Fruit fly (Drosophila melanogaster) whole organism, embryonic: Measurements from ENCODE around the gene CG18563.

Experiments
- Antp ChIP-seq: fragments of 200-800 bp; sonication (Bioruptor generic); optimal IDR thresholded peaks from 3 replicates; lab custom pipeline; 2016; ENCODE audit warnings: missing biosample characterization, missing genetic modification characterization
- Atf3 ChIP-seq: fragments of 200-800 bp; sonication (Bioruptor generic); optimal IDR thresholded peaks from 3 replicates; lab custom pipeline; 2016; ENCODE audit warnings: missing biosample characterization, missing genetic modification characterization
- CG10274 ChIP-seq: fragments of 200-800 bp; sonication (Bioruptor generic); optimal IDR thresholded peaks from 3 replicates; lab custom pipeline; 2017; ENCODE audit warnings: missing biosample characterization, mild to moderate bottlenecking, missing genetic modification characterization
- CG10321 ChIP-seq: fragments of 200-800 bp; sonication (Bioruptor generic); IDR thresholded peaks from 2 replicates; pipeline ENCODE4 v1.3.6; 2022; ENCODE audit warnings: missing biosample characterization, missing genetic modification characterization
- CG10565 ChIP-seq: fragments of 200-800 bp; sonication (Bioruptor generic); optimal IDR thresholded peaks from 3 replicates; lab custom pipeline; 2016; ENCODE audit warnings: missing biosample characterization, mild to moderate bottlenecking, missing genetic modification characterization
- CG11085 ChIP-seq: fragments of 200-800 bp; sonication (Bioruptor generic); IDR thresholded peaks from 2 replicates; pipeline ENCODE4 v1.3.6; 2022; ENCODE audit warnings: missing biosample characterization, missing genetic modification characterization
- CG11398 ChIP-seq: fragments of 200-800 bp; sonication (Bioruptor generic); optimal IDR thresholded peaks from 2 replicates; lab custom pipeline; 2016; ENCODE audit warnings: missing biosample characterization, missing genetic modification characterization
- CG11695 ChIP-seq: fragments of 200-800 bp; sonication (Bioruptor generic); IDR thresholded peaks from 3 replicates; pipeline ENCODE4 v1.3.6; 2022; ENCODE audit warnings: missing biosample characterization, missing genetic modification characterization
- CG1233 ChIP-seq: fragments of 200-800 bp; sonication (Bioruptor generic); optimal IDR thresholded peaks from 4 replicates; lab custom pipeline; 2018; ENCODE audit warnings: missing biosample characterization, mild to moderate bottlenecking, missing genetic modification characterization
- CG13287 ChIP-seq: fragments of 200-800 bp; sonication (Bioruptor generic); IDR thresholded peaks from 2 replicates; pipeline ENCODE4 v1.3.6; 2022; ENCODE audit warnings: missing biosample characterization, missing genetic modification characterization; ENCODE audit not compliant: partially characterized antibody
- CG13424 ChIP-seq: fragments of 200-800 bp; sonication (Bioruptor generic); optimal IDR thresholded peaks from 2 replicates; lab custom pipeline; 2019; ENCODE audit warnings: missing biosample characterization, mild to moderate bottlenecking, missing genetic modification characterization, moderate library complexity
- CG17361 ChIP-seq: fragments of 200-800 bp; sonication (Bioruptor generic); IDR thresholded peaks from 3 replicates; pipeline ENCODE4 v1.3.6; 2022; ENCODE audit warnings: missing biosample characterization, missing genetic modification characterization
- CG18476 ChIP-seq: fragments of 200-800 bp; sonication (Bioruptor generic); optimal IDR thresholded peaks from 2 replicates; lab custom pipeline; 2016; ENCODE audit warnings: missing biosample characterization, mild to moderate bottlenecking, missing genetic modification characterization
- CG30020 ChIP-seq: fragments of 200-800 bp; optimal IDR thresholded peaks from 2 replicates; lab custom pipeline; 2019; ENCODE audit warnings: missing biosample characterization, mild to moderate bottlenecking, missing genetic modification characterization, moderate library complexity
- CG32532 ChIP-seq: fragments of 200-800 bp; sonication (Bioruptor generic); IDR thresholded peaks from 2 replicates; pipeline ENCODE4 v1.3.6; 2022; ENCODE audit warnings: missing biosample characterization, missing genetic modification characterization
- CG3281 ChIP-seq: fragments of 200-800 bp; sonication (Bioruptor generic); optimal IDR thresholded peaks from 3 replicates; lab custom pipeline; 2017; ENCODE audit warnings: missing biosample characterization, mild to moderate bottlenecking, missing genetic modification characterization
- CG5245 ChIP-seq: fragments of 200-800 bp; sonication (Bioruptor generic); optimal IDR thresholded peaks from 3 replicates; lab custom pipeline; 2016; ENCODE audit warnings: missing biosample characterization, missing genetic modification characterization
- CG6654 ChIP-seq: fragments of 200-800 bp; sonication (Bioruptor generic); optimal IDR thresholded peaks from 2 replicates; lab custom pipeline; 2017; ENCODE audit warnings: missing biosample characterization, mild to moderate bottlenecking, missing genetic modification characterization
- CG6813 ChIP-seq: fragments of 200-800 bp; sonication (Bioruptor generic); optimal IDR thresholded peaks from 2 replicates; lab custom pipeline; 2017; ENCODE audit warnings: missing biosample characterization, missing genetic modification characterization, mild to moderate bottlenecking, moderate library complexity, missing genetic modification reagents
- CG7271 ChIP-seq: fragments of 200-800 bp; sonication (Bioruptor generic); optimal IDR thresholded peaks from 2 replicates; lab custom pipeline; 2018; ENCODE audit warnings: missing biosample characterization, mild to moderate bottlenecking, missing genetic modification characterization, moderate library complexity
- CG9215 ChIP-seq: fragments of 200-800 bp; sonication (Bioruptor generic); IDR thresholded peaks from 2 replicates; pipeline ENCODE4 v1.3.6; 2022; ENCODE audit warnings: missing biosample characterization, missing genetic modification characterization
- CG9609 ChIP-seq: fragments of 200-800 bp; sonication (Bioruptor generic); optimal IDR thresholded peaks from 3 replicates; lab custom pipeline; 2016; ENCODE audit warnings: missing biosample characterization, missing genetic modification characterization
- D19A ChIP-seq: fragments of 200-800 bp; optimal IDR thresholded peaks from 3 replicates; lab custom pipeline; 2019; ENCODE audit warnings: missing biosample characterization, mild to moderate bottlenecking, missing genetic modification characterization, moderate library complexity
- Dad ChIP-seq: fragments of 200-800 bp; sonication (Bioruptor generic); optimal IDR thresholded peaks from 3 replicates; lab custom pipeline; 2016; ENCODE audit warnings: missing biosample characterization, missing genetic modification characterization
- Dbx ChIP-seq: fragments of 200-800 bp; sonication (Bioruptor generic); IDR thresholded peaks from 3 replicates; pipeline ENCODE4 v1.3.6; 2022; ENCODE audit warnings: missing biosample characterization, missing genetic modification characterization
- Dip3 ChIP-seq: fragments of 200-800 bp; sonication (Bioruptor generic); optimal IDR thresholded peaks from 3 replicates; lab custom pipeline; 2016; ENCODE audit warnings: missing biosample characterization, missing genetic modification characterization
- Ets65A ChIP-seq: fragments of 200-800 bp; sonication (Bioruptor generic); peaks from one replicate; lab custom pipeline; 2016; ENCODE audit warnings: missing biosample characterization, missing genetic modification characterization
- Gsc ChIP-seq: fragments of 200-800 bp; sonication (Bioruptor generic); IDR thresholded peaks from 2 replicates; pipeline ENCODE4 v1.3.6; 2022; ENCODE audit warnings: missing biosample characterization, missing genetic modification characterization
- Hmr ChIP-seq: fragments of 200-800 bp; sonication (Bioruptor generic); optimal IDR thresholded peaks from 3 replicates; lab custom pipeline; 2017; ENCODE audit warnings: mild to moderate bottlenecking, missing biosample characterization, missing genetic modification reagents, missing genetic modification characterization
- MTF-1 ChIP-seq: fragments of 200-800 bp; sonication (Bioruptor generic); optimal IDR thresholded peaks from 2 replicates; lab custom pipeline; 2018; ENCODE audit warnings: missing biosample characterization, mild to moderate bottlenecking, missing genetic modification characterization, borderline replicate concordance
- Rx ChIP-seq: fragments of 200-800 bp; sonication (Bioruptor generic); IDR thresholded peaks from 2 replicates; pipeline ENCODE4 v1.3.6; 2022; ENCODE audit warnings: missing biosample characterization, missing genetic modification characterization
- Six4 ChIP-seq: fragments of 200-800 bp; sonication (Bioruptor generic); optimal IDR thresholded peaks from 2 replicates; lab custom pipeline; 2016; ENCODE audit warnings: missing biosample characterization, missing genetic modification characterization
- Sox102F ChIP-seq: fragments of 200-800 bp; sonication (Bioruptor generic); optimal IDR thresholded peaks from 2 replicates; lab custom pipeline; 2018; ENCODE audit warnings: missing biosample characterization, mild to moderate bottlenecking, missing genetic modification characterization, moderate library complexity
- Trl ChIP-seq, 3 experiments: fragments of >200 bp in 2 of 3; fragments of 200-800 bp in 1 of 3; sonication (Bioruptor generic) in 1 of 3; optimal IDR thresholded peaks; 2 replicates in 1 of 3; 3 replicates in 2 of 3; lab custom pipeline; 2016 to 2017; ENCODE audit warnings: missing biosample characterization in 1 of 3, missing genetic modification characterization in 1 of 3
- Usf ChIP-seq: fragments of 200-800 bp; sonication (Bioruptor generic); optimal IDR thresholded peaks from 2 replicates; lab custom pipeline; 2017; ENCODE audit warnings: missing genotype, missing biosample characterization, missing genetic modification characterization
- cwo ChIP-seq: fragments of 200-800 bp; sonication (Bioruptor generic); optimal IDR thresholded peaks from 3 replicates; lab custom pipeline; 2017; ENCODE audit warnings: missing biosample characterization, missing genetic modification characterization, mild to moderate bottlenecking, moderate library complexity, missing genetic modification reagents
- dm ChIP-seq: fragments of 200-800 bp; sonication (Bioruptor generic); optimal IDR thresholded peaks from 3 replicates; lab custom pipeline; 2016; ENCODE audit warnings: missing biosample characterization, missing genetic modification characterization
- emc ChIP-seq: fragments of 200-800 bp; sonication (Bioruptor generic); optimal IDR thresholded peaks from 2 replicates; lab custom pipeline; 2016; ENCODE audit warnings: missing biosample characterization, missing genetic modification characterization
- ems ChIP-seq: fragments of 200-800 bp; sonication (Bioruptor generic); optimal IDR thresholded peaks from 3 replicates; lab custom pipeline; 2016; ENCODE audit warnings: missing biosample characterization, missing genetic modification characterization
- exex ChIP-seq: fragments of 200-800 bp; sonication (Bioruptor generic); optimal IDR thresholded peaks from 4 replicates; lab custom pipeline; 2018; ENCODE audit warnings: missing biosample characterization, mild to moderate bottlenecking, missing genetic modification characterization, moderate library complexity
- fd102C ChIP-seq: fragments of 200-800 bp; sonication (Bioruptor generic); optimal IDR thresholded peaks from 2 replicates; lab custom pipeline; 2018; ENCODE audit warnings: missing biosample characterization, mild to moderate bottlenecking, missing genetic modification characterization, moderate library complexity
- hkb ChIP-seq, 2 experiments: fragments of 200-800 bp in 1 of 2; fragments of >200 bp in 1 of 2; sonication (Bioruptor generic) in 1 of 2; IDR thresholded peaks in 1 of 2; optimal IDR thresholded peaks in 1 of 2; 2 replicates each; pipeline versions ENCODE4 v1.3.6 to Lab custom; 2017 to 2022; ENCODE audit warnings: missing biosample characterization in 1 of 2, missing genetic modification characterization in 1 of 2
- nau ChIP-seq: fragments of 200-800 bp; sonication (Bioruptor generic); optimal IDR thresholded peaks from 3 replicates; lab custom pipeline; 2017; ENCODE audit warnings: missing biosample characterization, mild to moderate bottlenecking, missing genetic modification characterization, missing genetic modification reagents
- org-1 ChIP-seq: fragments of 200-800 bp; sonication (Bioruptor generic); optimal IDR thresholded peaks from 2 replicates; lab custom pipeline; 2017; ENCODE audit warnings: missing biosample characterization, missing genetic modification characterization
- pnt ChIP-seq: fragments of 200-800 bp; sonication (Bioruptor generic); optimal IDR thresholded peaks from 3 replicates; lab custom pipeline; 2016; ENCODE audit warnings: missing biosample characterization, missing genetic modification characterization
- pros ChIP-seq: fragments of 200-800 bp; sonication (Bioruptor generic); optimal IDR thresholded peaks from 3 replicates; lab custom pipeline; 2019; ENCODE audit warnings: missing biosample characterization, mild to moderate bottlenecking, missing genetic modification characterization, moderate library complexity
- tx ChIP-seq: fragments of 200-800 bp; sonication (Bioruptor generic); optimal IDR thresholded peaks from 2 replicates; lab custom pipeline; 2016; ENCODE audit warnings: missing biosample characterization, missing genetic modification characterization
- unpg ChIP-seq: fragments of 200-800 bp; sonication (Bioruptor generic); optimal IDR thresholded peaks from 3 replicates; lab custom pipeline; 2018; ENCODE audit warnings: missing biosample characterization, mild to moderate bottlenecking, missing genetic modification characterization, moderate library complexity
- vvl ChIP-seq: fragments of 200-800 bp; sonication (Bioruptor generic); IDR thresholded peaks from 2 replicates; pipeline ENCODE4 v1.3.6; 2022; ENCODE audit warnings: missing biosample characterization, missing genetic modification characterization
- zen ChIP-seq: fragments of 200-800 bp; sonication (Bioruptor generic); optimal IDR thresholded peaks from 3 replicates; lab custom pipeline; 2018; ENCODE audit warnings: missing biosample characterization, mild to moderate bottlenecking, missing genetic modification characterization, moderate library complexity

The CG18563 gene

dm6 chr2L:17410358-17410757 is 47.5 kb downstream of the CG18563 start, which contains the start of the genes Polr2J and CG15141 (continued):
- TF ChIP-seq CG7271 (tag; lab: Kevin White, UChicago) (peak; percentile 78), dm (GFP tag; lab: Kevin White, UChicago) (peak; percentile 69), pnt (GFP tag; lab: Kevin White, UChicago) (peak; percentile 51), org-1 (GFP tag; lab: Kevin White, UChicago) (peak; percentile 19), Dbx (GFP tag; lab: Robert Waterston, UW) (peak; percentile 92), Ets65A (GFP tag; lab: Kevin White, UChicago) (peak; percentile 98), MTF-1 (no peak), pros (GFP tag; lab: Kevin White, UChicago) (no peak), CG30020 (tag; lab: Kevin White, UChicago) (peak; percentile 83), hkb (optimal IDR thresholded peaks at IDR 0.05; lab: Kevin White, UChicago) (peak; percentile 65), hkb (GFP tag; IDR thresholded peaks at IDR 0.05; lab: Robert Waterston, UW) (peak; percentile 81), Rx (GFP tag; lab: Robert Waterston, UW) (peak; percentile 64; the same call in 1 of the 2 replicates), CG9215 (GFP tag; lab: Robert Waterston, UW) (peak; percentile 88), Trl (optimal IDR thresholded peaks at IDR 0.05; lab: Kevin White, UChicago) (no peak), Trl (GFP tag; optimal IDR thresholded peaks at IDR 0.05; lab: Kevin White, UChicago) (peak; percentile 67), emc (peak; percentile 29), Dad (GFP tag; lab: Kevin White, UChicago) (peak; percentile 87), Hmr (GFP tag; lab: Kevin White, UChicago) (no peak), CG1233 (GFP tag; lab: Kevin White, UChicago) (peak; percentile 80), nau (GFP tag; lab: Kevin White, UChicago) (no peak), Atf3 (GFP tag; lab: Kevin White, UChicago) (peak; percentile 62), CG17361 (GFP tag; lab: Robert Waterston, UW) (no peak; the same call in 1 of the 3 replicates), CG13424 (tag; lab: Kevin White, UChicago) (peak; percentile 89), tx (GFP tag; lab: Kevin White, UChicago) (peak; percentile 50), CG10274 (GFP tag; lab: Kevin White, UChicago) (peak; percentile 46), Antp (GFP tag; lab: Kevin White, UChicago) (peak; percentile 54), CG6654 (GFP tag; lab: Kevin White, UChicago) (peak; percentile 58), D19A (tag; lab: Kevin White, UChicago) (no peak), CG3281 (GFP tag; lab: Kevin White, UChicago) (peak; percentile 81), CG5245 (GFP tag; lab: Kevin White, UChicago) (peak; percentile 45), exex (peak; percentile 55), CG6813 (no peak), Gsc (GFP tag; lab: Robert Waterston, UW) (peak; percentile 68), CG18476 (GFP tag; lab: Kevin White, UChicago) (peak; percentile 86), CG13287 (peak; percentile 93), vvl (peak; percentile 88), CG10565 (peak; percentile 15), Usf (GFP tag; lab: Kevin White, UChicago) (peak; percentile 69), CG10321 (GFP tag; lab: Robert Waterston, UW) (0 out of 2 replicates have a peak, but pooled peaks have one; percentile 35), Sox102F (GFP tag; lab: Kevin White, UChicago) (peak; percentile 90), Dip3 (GFP tag; lab: Kevin White, UChicago) (peak; percentile 82), CG32532 (GFP tag; lab: Robert Waterston, UW) (peak; percentile 88), fd102C (GFP tag; lab: Kevin White, UChicago) (peak; percentile 18), CG9609 (peak; percentile 62), unpg (GFP tag; lab: Kevin White, UChicago) (peak; percentile 88), CG11398 (peak; percentile 25), Six4 (peak; percentile 63), cwo (peak; percentile 53), CG11695 (GFP tag; lab: Robert Waterston, UW) (peak; percentile 73; the same call in 2 of the 3 replicates), ems (GFP tag; lab: Kevin White, UChicago) (peak; percentile 79), CG11085 (GFP tag; lab: Robert Waterston, UW) (peak; percentile 81), zen (tag; lab: Kevin White, UChicago) (peak; percentile 94)
